Worm (Caenorhabditis elegans) whole organism, L3 larva: ENCODE data around the gene osta-1.
A peak's percentile ranks its signal among the peaks of the same experiment; 100 is the strongest.

Experiments used
- R02D3.7 ChIP-seq: fragments of 150-350 bp; optimal IDR thresholded peaks from 2 replicates; lab custom pipeline; 2014; ENCODE audit warnings: missing biosample characterization, missing genetic modification characterization
- ZK546.5 ChIP-seq: sonication (generic microtip); optimal IDR thresholded peaks from 2 replicates; lab custom pipeline; 2017; ENCODE audit warnings: missing biosample characterization, missing genetic modification characterization
- aly-2 ChIP-seq: fragments of 150-350 bp; optimal IDR thresholded peaks from 2 replicates; lab custom pipeline; 2014; ENCODE audit warnings: missing biosample characterization, missing genetic modification characterization
- ama-1 ChIP-seq: fragments of 150-350 bp; optimal IDR thresholded peaks from 2 replicates; lab custom pipeline; 2018
- ceh-16 ChIP-seq: sonication (generic microtip); optimal IDR thresholded peaks from 2 replicates; lab custom pipeline; 2017; ENCODE audit warnings: missing biosample characterization, missing genetic modification characterization
- ceh-28 ChIP-seq: fragments of 150-350 bp; optimal IDR thresholded peaks from 2 replicates; lab custom pipeline; 2014; ENCODE audit warnings: missing biosample characterization, missing genetic modification reagents, missing genetic modification characterization
- ceh-82 ChIP-seq: fragments of 150-350 bp; optimal IDR thresholded peaks from 2 replicates; lab custom pipeline; 2014; ENCODE audit warnings: missing biosample characterization, missing genetic modification characterization
- ceh-9 ChIP-seq: sonication (generic microtip); optimal IDR thresholded peaks from 2 replicates; lab custom pipeline; 2018; ENCODE audit warnings: missing biosample characterization, missing genetic modification characterization
- daf-12 ChIP-seq: fragments of 150-350 bp; optimal IDR thresholded peaks from 2 replicates; lab custom pipeline; 2014; ENCODE audit warnings: missing biosample characterization, missing genetic modification reagents, missing genetic modification characterization
- egl-27 ChIP-seq: sonication (generic microtip); optimal IDR thresholded peaks from 4 replicates; lab custom pipeline; 2017; ENCODE audit warnings: missing biosample characterization, missing genetic modification reagents, missing genetic modification characterization
- egl-5 ChIP-seq: fragments of 150-350 bp; optimal IDR thresholded peaks from 2 replicates; lab custom pipeline; 2017; ENCODE audit warnings: missing biosample characterization, missing genetic modification reagents, missing genetic modification characterization, inconsistent platforms
- elt-1 ChIP-seq: fragments of 150-350 bp; optimal IDR thresholded peaks from 2 replicates; lab custom pipeline; 2014; ENCODE audit warnings: missing biosample characterization, missing genetic modification characterization
- elt-2 ChIP-seq: sonication (generic microtip); optimal IDR thresholded peaks from 2 replicates; lab custom pipeline; 2016; ENCODE audit warnings: missing genetic modification reagents, mild to moderate bottlenecking, missing genetic modification characterization, missing compliant biosample characterization
- elt-3 ChIP-seq, 3 experiments: fragments of 150-350 bp in 1 of 3; sonication (generic microtip) in 2 of 3; optimal IDR thresholded peaks; 2 replicates in 2 of 3; 4 replicates in 1 of 3; lab custom pipeline; 2014 to 2017; ENCODE audit warnings: missing biosample characterization in 3 of 3, missing genetic modification characterization in 3 of 3
- eor-1 ChIP-seq, 2 experiments: fragments of 150-350 bp; optimal IDR thresholded peaks; 2 replicates each; lab custom pipeline; 2014 to 2018; ENCODE audit warnings: missing biosample characterization in 2 of 2, missing genetic modification characterization in 2 of 2
- fkh-10 ChIP-seq: sonication (generic microtip); optimal IDR thresholded peaks from 2 replicates; lab custom pipeline; 2017; ENCODE audit warnings: missing biosample characterization, missing genetic modification reagents, missing genetic modification characterization
- fkh-2 ChIP-seq: fragments of 150-350 bp; optimal IDR thresholded peaks from 2 replicates; lab custom pipeline; 2014; ENCODE audit warnings: missing biosample characterization, missing genetic modification reagents, missing genetic modification characterization
- fos-1 ChIP-seq: fragments of 150-350 bp; optimal IDR thresholded peaks from 2 replicates; lab custom pipeline; 2014; ENCODE audit warnings: missing biosample characterization, missing genetic modification characterization
- hmg-11 ChIP-seq: sonication (generic microtip); optimal IDR thresholded peaks from 2 replicates; lab custom pipeline; 2016; ENCODE audit warnings: missing genetic modification characterization, missing compliant biosample characterization
- jun-1 ChIP-seq: fragments of 150-350 bp; optimal IDR thresholded peaks from 2 replicates; lab custom pipeline; 2014; ENCODE audit warnings: missing biosample characterization, missing genetic modification reagents, missing genetic modification characterization
- lin-15B ChIP-seq: fragments of 150-350 bp; optimal IDR thresholded peaks from 2 replicates; lab custom pipeline; 2014; ENCODE audit warnings: missing biosample characterization, missing genetic modification characterization
- lin-39 ChIP-seq: fragments of 150-350 bp; optimal IDR thresholded peaks from 2 replicates; lab custom pipeline; 2018; ENCODE audit warnings: missing biosample characterization, missing genetic modification reagents, missing genetic modification characterization
- lsy-12 ChIP-seq: sonication (generic microtip); optimal IDR thresholded peaks from 2 replicates; lab custom pipeline; 2016; ENCODE audit warnings: mild to moderate bottlenecking, missing genetic modification characterization, missing compliant biosample characterization
- mdl-1 ChIP-seq: fragments of 150-350 bp; optimal IDR thresholded peaks from 2 replicates; lab custom pipeline; 2014; ENCODE audit warnings: missing biosample characterization, missing genetic modification characterization
- mml-1 ChIP-seq: fragments of 150-350 bp; sonication (generic microtip); optimal IDR thresholded peaks from 3 replicates; lab custom pipeline; 2014; ENCODE audit warnings: missing biosample characterization, missing genetic modification characterization
- nfya-1 ChIP-seq: sonication (generic microtip); optimal IDR thresholded peaks from 2 replicates; lab custom pipeline; 2017; ENCODE audit warnings: missing genetic modification characterization, mild to moderate bottlenecking, missing compliant biosample characterization, antibody characterized with exemption, moderate library complexity; ENCODE audit not compliant: insufficient read depth
- nhr-11 ChIP-seq: fragments of 150-350 bp; optimal IDR thresholded peaks from 2 replicates; lab custom pipeline; 2014; ENCODE audit warnings: missing biosample characterization, missing genetic modification characterization
- nhr-12 ChIP-seq: fragments of 150-350 bp; optimal IDR thresholded peaks from 2 replicates; lab custom pipeline; 2014; ENCODE audit warnings: missing biosample characterization, missing genetic modification characterization
- nhr-23 ChIP-seq: fragments of 150-350 bp; optimal IDR thresholded peaks from 2 replicates; lab custom pipeline; 2014; ENCODE audit warnings: missing biosample characterization, missing genetic modification reagents, missing genetic modification characterization
- nhr-237 ChIP-seq: fragments of 150-350 bp; optimal IDR thresholded peaks from 2 replicates; lab custom pipeline; 2014; ENCODE audit warnings: missing biosample characterization, missing genetic modification characterization
- nhr-25 ChIP-seq: sonication (generic microtip); optimal IDR thresholded peaks from 2 replicates; lab custom pipeline; 2017; ENCODE audit warnings: missing biosample characterization, missing genetic modification characterization
- nhr-28 ChIP-seq: fragments of 150-350 bp; optimal IDR thresholded peaks from 2 replicates; lab custom pipeline; 2014; ENCODE audit warnings: missing biosample characterization, missing genetic modification characterization
- nhr-43 ChIP-seq: sonication (generic microtip); optimal IDR thresholded peaks from 2 replicates; lab custom pipeline; 2016; ENCODE audit warnings: mild to moderate bottlenecking, missing genetic modification characterization, missing compliant biosample characterization; ENCODE audit not compliant: poor library complexity, severe bottlenecking
- nhr-67 ChIP-seq: fragments of 150-350 bp; optimal IDR thresholded peaks from 2 replicates; lab custom pipeline; 2014; ENCODE audit warnings: missing biosample characterization, missing genetic modification characterization
- nhr-76 ChIP-seq: fragments of 150-350 bp; sonication (generic microtip); optimal IDR thresholded peaks from 5 replicates; lab custom pipeline; 2014; ENCODE audit warnings: missing biosample characterization, missing genetic modification characterization
- nhr-77 ChIP-seq: fragments of 150-350 bp; optimal IDR thresholded peaks from 2 replicates; lab custom pipeline; 2014; ENCODE audit warnings: missing biosample characterization, missing genetic modification characterization
- pha-4 ChIP-seq: fragments of 150-350 bp; optimal IDR thresholded peaks from 2 replicates; lab custom pipeline; 2014; ENCODE audit warnings: missing biosample characterization, missing genetic modification reagents, missing genetic modification characterization
- pqm-1 ChIP-seq: fragments of 150-350 bp; optimal IDR thresholded peaks from 2 replicates; lab custom pipeline; 2017; ENCODE audit warnings: missing biosample characterization, missing genetic modification characterization, inconsistent platforms
- sea-2 ChIP-seq: fragments of 150-350 bp; sonication (generic microtip); optimal IDR thresholded peaks from 4 replicates; lab custom pipeline; 2014; ENCODE audit warnings: missing biosample characterization, missing genetic modification reagents, missing genetic modification characterization
- skn-1 ChIP-seq: fragments of 150-350 bp; optimal IDR thresholded peaks from 2 replicates; lab custom pipeline; 2014; ENCODE audit warnings: missing biosample characterization, missing genetic modification characterization
- snpc-4 ChIP-seq: fragments of 150-350 bp; optimal IDR thresholded peaks from 2 replicates; lab custom pipeline; 2014; ENCODE audit warnings: missing biosample characterization, missing genetic modification characterization
- tbx-2 ChIP-seq: sonication (generic microtip); optimal IDR thresholded peaks from 2 replicates; lab custom pipeline; 2016; ENCODE audit warnings: mild to moderate bottlenecking, missing genetic modification characterization, missing compliant biosample characterization
- unc-39 ChIP-seq: sonication (generic microtip); optimal IDR thresholded peaks from 4 replicates; lab custom pipeline; 2017; ENCODE audit warnings: missing biosample characterization, missing genetic modification characterization
- unc-62 ChIP-seq: fragments of 150-350 bp; sonication (generic microtip); optimal IDR thresholded peaks from 4 replicates; lab custom pipeline; 2014; ENCODE audit warnings: missing biosample characterization, missing genetic modification reagents, missing genetic modification characterization
- zag-1 ChIP-seq: fragments of 150-350 bp; optimal IDR thresholded peaks from 2 replicates; lab custom pipeline; 2014; ENCODE audit warnings: missing biosample characterization, missing genetic modification characterization
- ztf-11 ChIP-seq: fragments of 150-350 bp; optimal IDR thresholded peaks from 2 replicates; lab custom pipeline; 2014; ENCODE audit warnings: missing biosample characterization, missing genetic modification characterization
- ztf-4 ChIP-seq: fragments of 150-350 bp; optimal IDR thresholded peaks from 2 replicates; lab custom pipeline; 2014; ENCODE audit warnings: missing biosample characterization, missing genetic modification characterization

The osta-1 gene

ce11 chrII:11783-12182, 5.3 kb downstream of the osta-1 start, which contains the start of gene best-4:
Gene best-4 (minus strand): TSS chrII:11883.
- TF ChIP-seq nhr-76 (no peak), tbx-2 (tag; lab: Kevin White, UChicago) (no peak), hmg-11 (tag; lab: Kevin White, UChicago) (no peak)

- no peak for TF ChIP-seq mdl-1 (tag; lab: Kevin White, UChicago)
- TF ChIP-seq pqm-1 (tag; lab: Kevin White, UChicago), result no peak
- TF ChIP-seq elt-2 (tag; lab: Kevin White, UChicago), result no peak
- no peak for TF ChIP-seq unc-62 (GFP tag; lab: Kevin White, UChicago)
- TF ChIP-seq nhr-25 (tag; lab: Kevin White, UChicago), result no peak
- TF ChIP-seq ztf-11, result no peak
- no peak for TF ChIP-seq fos-1 (tag; lab: Kevin White, UChicago)
- TF ChIP-seq elt-3 (tag; optimal IDR thresholded peaks at IDR 0.05; lab: Kevin White, UChicago), result no peak
- no peak for TF ChIP-seq nfya-1 (tag; lab: Kevin White, UChicago)
- no peak for TF ChIP-seq nhr-12
- TF ChIP-seq fkh-10 (GFP tag; lab: Kevin White, UChicago), result no peak
- TF ChIP-seq, all 47 proteins: peak for 0
Measured at ce11 chrII:12685-13084, 6.2 kb downstream of the osta-1 start, which contains the start of gene best-3. Gene best-3 (plus strand): TSS chrII:12985.

- TF ChIP-seq nhr-23 (tag; lab: Kevin White, UChicago) (peak; percentile 81), unc-62 (GFP tag; lab: Kevin White, UChicago) (no peak), nhr-28 (no peak), ceh-28 (peak; percentile 60), eor-1 (tag; optimal IDR thresholded peaks at IDR 0.05; lab: Kevin White, UChicago) (no peak), fkh-2 (tag; lab: Kevin White, UChicago) (no peak), nhr-77 (no peak), elt-1 (no peak), ztf-11 (no peak), tbx-2 (tag; lab: Kevin White, UChicago) (peak; percentile 42), lin-39 (tag; lab: Kevin White, UChicago) (peak; percentile 85), nhr-11 (tag; lab: Kevin White, UChicago) (no peak), nhr-12 (no peak), skn-1 (tag; lab: Kevin White, UChicago) (no peak), elt-3 (tag; optimal IDR thresholded peaks at IDR 0.05; lab: Kevin White, UChicago) (peak in 1 of 3 experiments; percentile 61), mml-1 (tag; lab: Kevin White, UChicago) (no peak), zag-1 (tag; lab: Kevin White, UChicago) (no peak), hmg-11 (tag; lab: Kevin White, UChicago) (peak; percentile 96), daf-12 (tag; lab: Kevin White, UChicago) (no peak), mdl-1 (tag; lab: Kevin White, UChicago) (peak; percentile 68), jun-1 (tag; lab: Kevin White, UChicago) (peak; percentile 72), lin-15B (peak; percentile 58), ama-1 (lab: Kevin White, UChicago) (no peak), pqm-1 (tag; lab: Kevin White, UChicago) (peak; percentile 9), ceh-9 (tag; lab: Kevin White, UChicago) (no peak), pha-4 (no peak), egl-27 (tag; lab: Kevin White, UChicago) (no peak), ceh-82 (tag; lab: Kevin White, UChicago) (no peak), nhr-76 (no peak), egl-5 (peak; percentile 85), ceh-16 (tag; lab: Kevin White, UChicago) (no peak), nhr-237 (tag; lab: Kevin White, UChicago) (no peak), nhr-67 (tag; lab: Kevin White, UChicago) (no peak), nhr-43 (peak; percentile 56), aly-2 (tag; lab: Kevin White, UChicago) (no peak), unc-39 (tag; lab: Kevin White, UChicago) (no peak), lsy-12 (tag; lab: Kevin White, UChicago) (peak; percentile 26), nfya-1 (tag; lab: Kevin White, UChicago) (peak; percentile 75), fos-1 (tag; lab: Kevin White, UChicago) (no peak), ztf-4 (peak; percentile 46), elt-2 (tag; lab: Kevin White, UChicago) (peak; percentile 66), R02D3.7 (peak; percentile 12), sea-2 (GFP tag; lab: Kevin White, UChicago) (no peak), ZK546.5 (no peak), snpc-4 (tag; lab: Kevin White, UChicago) (peak; percentile 51), nhr-25 (tag; lab: Kevin White, UChicago) (peak; percentile 95), fkh-10 (GFP tag; lab: Kevin White, UChicago) (no peak)
Measured at ce11 chrII:18787-19186, 12.3 kb downstream of the osta-1 start.
